Worm (Caenorhabditis elegans) whole organism, mixed stage, embryonic: ENCODE results near the gene C18D11.6.

Source experiments
- blmp-1 ChIP-seq: fragments of 150-350 bp; optimal IDR thresholded peaks from 2 replicates; lab custom pipeline; 2014; ENCODE audit warnings: missing biosample characterization, missing genetic modification characterization
- ces-1 ChIP-seq: fragments of 150-350 bp; optimal IDR thresholded peaks from 2 replicates; lab custom pipeline; 2014; ENCODE audit warnings: missing biosample characterization, missing genetic modification reagents, missing genetic modification characterization
- elt-1 ChIP-seq: sonication (generic microtip); optimal IDR thresholded peaks from 2 replicates; lab custom pipeline; 2017; ENCODE audit warnings: missing genetic modification characterization, mild to moderate bottlenecking, missing compliant biosample characterization, antibody characterized with exemption, moderate library complexity, borderline replicate concordance; ENCODE audit not compliant: insufficient read depth
- elt-3 ChIP-seq: fragments of 150-350 bp; optimal IDR thresholded peaks from 2 replicates; lab custom pipeline; 2014; ENCODE audit warnings: missing biosample characterization, missing genetic modification characterization
- mep-1 ChIP-seq: fragments of 150-350 bp; optimal IDR thresholded peaks from 2 replicates; lab custom pipeline; 2017; ENCODE audit warnings: missing biosample characterization, missing genetic modification reagents, missing genetic modification characterization, inconsistent platforms
- nhr-12 ChIP-seq: fragments of 150-350 bp; optimal IDR thresholded peaks from 2 replicates; lab custom pipeline; 2014; ENCODE audit warnings: missing biosample characterization, missing genetic modification characterization
- nhr-28 ChIP-seq: fragments of 150-350 bp; optimal IDR thresholded peaks from 2 replicates; lab custom pipeline; 2014; ENCODE audit warnings: missing biosample characterization, missing genetic modification characterization
- snpc-4 ChIP-seq: fragments of 150-350 bp; optimal IDR thresholded peaks from 2 replicates; lab custom pipeline; 2014; ENCODE audit warnings: missing biosample characterization, missing genetic modification characterization
- sptf-1 ChIP-seq: sonication (generic microtip); optimal IDR thresholded peaks from 2 replicates; lab custom pipeline; 2017; ENCODE audit warnings: mild to moderate bottlenecking, missing genetic modification characterization, moderate library complexity, missing compliant biosample characterization
- unc-120 ChIP-seq: sonication (generic microtip); optimal IDR thresholded peaks from 2 replicates; lab custom pipeline; 2017; ENCODE audit warnings: missing genetic modification characterization, missing compliant biosample characterization; ENCODE audit not compliant: poor library complexity, severe bottlenecking
- unc-39 ChIP-seq: fragments of 150-350 bp; optimal IDR thresholded peaks from 2 replicates; lab custom pipeline; 2014; ENCODE audit warnings: missing biosample characterization, missing genetic modification characterization
- unc-62 ChIP-seq: fragments of 150-350 bp; optimal IDR thresholded peaks from 2 replicates; lab custom pipeline; 2014; ENCODE audit warnings: missing biosample characterization, missing genetic modification reagents, missing genetic modification characterization
- zip-8 ChIP-seq: fragments of 150-350 bp; optimal IDR thresholded peaks from 2 replicates; lab custom pipeline; 2014; ENCODE audit warnings: missing biosample characterization, missing genetic modification characterization
- ztf-11 ChIP-seq: fragments of 150-350 bp; optimal IDR thresholded peaks from 2 replicates; lab custom pipeline; 2014; ENCODE audit warnings: missing biosample characterization, missing genetic modification characterization

DNA sequence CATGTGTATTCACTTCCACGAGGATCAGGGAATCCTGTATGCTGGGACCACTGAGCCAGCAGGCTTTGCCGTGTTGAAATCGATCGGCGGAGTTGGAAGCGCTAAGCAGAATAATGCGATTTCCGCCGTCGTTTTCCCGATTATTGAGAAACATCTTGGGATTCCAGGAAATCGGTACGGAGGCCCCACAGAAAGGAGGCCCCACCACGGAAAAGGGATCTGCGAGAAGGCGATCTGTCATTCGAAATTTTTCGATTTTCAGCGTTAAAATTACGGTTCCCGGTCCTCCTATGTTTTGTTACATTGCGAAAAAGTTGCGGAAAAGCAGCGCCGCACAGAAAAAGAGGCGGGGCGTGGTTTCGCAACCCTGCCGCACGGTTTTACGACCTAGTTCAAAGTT, 38.0 kb downstream of the C18D11.6 start:
- no peak for TF ChIP-seq unc-62 (GFP tag; lab: Kevin White, UChicago)
- no peak for TF ChIP-seq zip-8 (tag; lab: Kevin White, UChicago)
- TF ChIP-seq mep-1, result no peak
- TF ChIP-seq ces-1, result no peak
- no peak for TF ChIP-seq snpc-4 (tag; lab: Kevin White, UChicago)
- TF ChIP-seq nhr-28 (tag; lab: Kevin White, UChicago), result no peak
- no peak for TF ChIP-seq unc-39 (tag; lab: Kevin White, UChicago)
- no peak for TF ChIP-seq elt-1 (tag; lab: Kevin White, UChicago)
- no peak for TF ChIP-seq elt-3 (tag; lab: Kevin White, UChicago)
- no peak for TF ChIP-seq sptf-1 (tag; lab: Kevin White, UChicago)
- no peak for TF ChIP-seq ztf-11
- no peak for TF ChIP-seq blmp-1 (tag; lab: Kevin White, UChicago)
- no peak for TF ChIP-seq unc-120 (tag; lab: Kevin White, UChicago)
- no peak for TF ChIP-seq nhr-12 (tag; lab: Kevin White, UChicago)
